Fruit fly (Drosophila melanogaster): ENCODE measurements around the gene Grl36b.

Grl36b gene

DNA sequence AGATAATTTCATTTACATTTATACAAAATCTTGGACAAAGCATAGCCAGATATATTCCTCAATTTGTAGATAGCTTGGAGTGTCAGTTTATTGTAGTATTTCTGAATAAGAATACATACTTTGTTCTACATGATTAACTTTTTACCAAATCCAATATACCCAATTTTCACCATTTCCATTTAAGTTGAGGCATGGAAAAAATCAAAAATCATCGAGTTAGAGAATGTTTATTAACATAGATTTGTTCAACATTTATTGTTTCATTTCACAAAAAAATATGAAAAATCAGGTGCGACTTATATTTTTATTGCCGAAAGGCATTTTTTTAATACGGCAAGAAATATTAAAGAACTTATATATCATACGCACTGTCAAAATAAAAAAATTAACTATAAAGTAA is at the start of gene Grl36b:
Grl36b (minus strand) TSS at position 101 of the 400 bp plus-strand sequence.
- TF ChIP-seq CG9932 (GFP tag; IDR thresholded peaks at IDR 0.05) (no peak), ken (GFP tag; IDR thresholded peaks at IDR 0.05) (no peak), Mrtf (GFP tag; IDR thresholded peaks at IDR 0.05) (no peak), luna (GFP tag; optimal IDR thresholded peaks at IDR 0.05) (no peak)

- TF ChIP-seq corto (GFP tag; optimal IDR thresholded peaks at IDR 0.05), result no peak
- TF ChIP-seq CG8089 (GFP tag; optimal IDR thresholded peaks at IDR 0.05), result no peak
- no peak for TF ChIP-seq Stat92E (GFP tag; optimal IDR thresholded peaks at IDR 0.05)
- TF ChIP-seq nerfin-1 (tag; optimal IDR thresholded peaks at IDR 0.05), result no peak
- TF ChIP-seq ssp (GFP tag; IDR thresholded peaks at IDR 0.05), result no peak
- no peak for TF ChIP-seq CG4282 (GFP tag; optimal IDR thresholded peaks at IDR 0.05)
- TF ChIP-seq CG1832 (GFP tag; optimal IDR thresholded peaks at IDR 0.05), result no peak
- TF ChIP-seq slbo (GFP tag; IDR thresholded peaks at IDR 0.05), result no peak
- TF ChIP-seq CG15073 (GFP tag; optimal IDR thresholded peaks at IDR 0.05), result no peak
These were observed 33.6 kb upstream of the Grl36b start, which contains the start of gene JMJD4 for dm6 chr2L:18159172-18159571. JMJD4 (minus strand) TSS chr2L:18159272.

DNA sequence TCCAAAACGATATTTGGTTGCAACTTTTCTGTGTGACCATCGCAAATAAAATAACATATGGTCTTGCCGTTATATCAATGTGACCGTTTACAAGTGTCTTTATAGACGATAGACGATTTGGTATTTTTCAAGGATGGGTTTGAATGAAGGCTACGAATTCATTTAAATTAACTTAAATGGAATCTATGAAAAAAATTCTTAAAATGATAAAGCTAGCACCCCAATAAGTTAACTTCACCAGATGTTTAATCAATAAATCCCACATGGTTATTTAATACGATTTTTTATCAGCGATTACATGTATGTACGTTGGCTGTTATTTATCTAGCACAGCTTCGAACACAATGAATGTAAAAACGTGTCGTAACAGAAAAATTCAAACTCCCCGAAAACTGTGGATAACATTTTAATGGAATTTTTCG is 33.1 kb upstream of the Grl36b start:
- TF ChIP-seq ro (GFP tag; IDR thresholded peaks at IDR 0.05), result no peak
- no peak for TF ChIP-seq pnt (GFP tag; optimal IDR thresholded peaks at IDR 0.05)
- no peak for TF ChIP-seq luna (GFP tag; optimal IDR thresholded peaks at IDR 0.05)
- TF ChIP-seq CG4707 (GFP tag; optimal IDR thresholded peaks at IDR 0.05), result no peak
- no peak for TF ChIP-seq shn (GFP tag; optimal IDR thresholded peaks at IDR 0.05)
- TF ChIP-seq CG2116 (GFP tag; optimal IDR thresholded peaks at IDR 0.05), result peak; percentile 0
- TF ChIP-seq sim (GFP tag; IDR thresholded peaks at IDR 0.05), result no peak
- TF ChIP-seq dysf (GFP tag; IDR thresholded peaks at IDR 0.05), result no peak
- no peak for TF ChIP-seq kah (GFP tag; optimal IDR thresholded peaks at IDR 0.05)
- no peak for TF ChIP-seq C15 (GFP tag; IDR thresholded peaks at IDR 0.05)
- peak; percentile 27 for TF ChIP-seq Abd-B (GFP tag; optimal IDR thresholded peaks at IDR 0.05)
- TF ChIP-seq CTCF (GFP tag; optimal IDR thresholded peaks at IDR 0.05), result peak; percentile 27
- no peak for TF ChIP-seq dmrt99B (tag; optimal IDR thresholded peaks at IDR 0.05)
- TF ChIP-seq nmo (GFP tag; optimal IDR thresholded peaks at IDR 0.05), result no peak
- peak; percentile 31; the same call in 1 of the 2 replicates for TF ChIP-seq Bgb (GFP tag; IDR thresholded peaks at IDR 0.05; ENCODE audit: partially characterized antibody)
- no peak for TF ChIP-seq CG3065 (GFP tag; optimal IDR thresholded peaks at IDR 0.05)
- TF ChIP-seq grn (GFP tag; optimal IDR thresholded peaks at IDR 0.05), result no peak
- no peak for TF ChIP-seq CG17385 (GFP tag; optimal IDR thresholded peaks at IDR 0.05)
- TF ChIP-seq CG33213 (GFP tag; optimal IDR thresholded peaks at IDR 0.05), result peak; percentile 4
- peak; percentile 71 for TF ChIP-seq CG9437 (GFP tag; optimal IDR thresholded peaks at IDR 0.05)
- TF ChIP-seq tgo (GFP tag; IDR thresholded peaks at IDR 0.05), result no peak
- no peak for TF ChIP-seq ase (GFP tag; IDR thresholded peaks at IDR 0.05)
- no peak for TF ChIP-seq CG13775 (GFP tag; optimal IDR thresholded peaks at IDR 0.05)
- no peak for TF ChIP-seq Fer2 (tag; optimal IDR thresholded peaks at IDR 0.05)
- TF ChIP-seq CG8281 (tag; optimal IDR thresholded peaks at IDR 0.05), result no peak
- TF ChIP-seq ken (GFP tag; IDR thresholded peaks at IDR 0.05), result no peak
- peak; percentile 44 for TF ChIP-seq phol (tag; optimal IDR thresholded peaks at IDR 0.05)
- no peak for TF ChIP-seq TFAM (GFP tag; optimal IDR thresholded peaks at IDR 0.05)
- TF ChIP-seq CG9609 (GFP tag; optimal IDR thresholded peaks at IDR 0.05), result no peak
- TF ChIP-seq nom (GFP tag; optimal IDR thresholded peaks at IDR 0.05), result no peak
- TF ChIP-seq knrl (GFP tag; IDR thresholded peaks at IDR 0.05; ENCODE audit: partially characterized antibody), result peak; percentile 35; the same call in 1 of the 3 replicates
- TF ChIP-seq CG1024 (GFP tag; IDR thresholded peaks at IDR 0.05), result no peak
- no peak for TF ChIP-seq dpn (GFP tag; optimal IDR thresholded peaks at IDR 0.05)
- TF ChIP-seq dati (GFP tag; IDR thresholded peaks at IDR 0.05), result no peak
- peak; percentile 52 for TF ChIP-seq CG11504 (tag; optimal IDR thresholded peaks at IDR 0.05)
- no peak for TF ChIP-seq CG12236 (GFP tag; optimal IDR thresholded peaks at IDR 0.05)
- TF ChIP-seq Meics (GFP tag; optimal IDR thresholded peaks at IDR 0.05), result no peak
- peak; percentile 77 for TF ChIP-seq CG4617 (GFP tag; optimal IDR thresholded peaks at IDR 0.05; ENCODE audit: borderline replicate concordance)
